Worm (Caenorhabditis elegans) whole organism, young adult: ENCODE measurements around the gene R01H2.1.
A peak's percentile ranks its signal among the peaks of the same experiment; 100 is the strongest.

ENCODE experiments used
- F57C9.4 ChIP-seq: sonication (generic microtip); optimal IDR thresholded peaks from 2 replicates; lab custom pipeline; 2017; ENCODE audit warnings: mild to moderate bottlenecking, missing genetic modification characterization, missing compliant biosample characterization
- T26A5.8 ChIP-seq: sonication (generic microtip); optimal IDR thresholded peaks from 2 replicates; lab custom pipeline; 2016; ENCODE audit warnings: missing genetic modification characterization, missing compliant biosample characterization
- Y56A3A.18 ChIP-seq: fragments of 200-800 bp; sonication (Bioruptor generic); IDR thresholded peaks from 2 replicates; pipeline ENCODE4 v1.3.6; 2022; ENCODE audit warnings: missing genetic modification reagents, missing genetic modification characterization, missing compliant biosample characterization
- cebp-1 ChIP-seq, 2 experiments: fragments of 200-800 bp in 1 of 2; sonication (Bioruptor generic) in 1 of 2; sonication (generic microtip) in 1 of 2; IDR thresholded peaks in 1 of 2; optimal IDR thresholded peaks in 1 of 2; 2 replicates each; pipeline versions ENCODE4 v1.3.6 to Lab custom; 2017 to 2022; ENCODE audit warnings: missing compliant biosample characterization in 2 of 2, missing genetic modification characterization in 2 of 2, mild to moderate bottlenecking in 1 of 2, missing genetic modification reagents in 1 of 2, moderate library complexity in 1 of 2
- dpff-1 ChIP-seq: sonication (generic microtip); optimal IDR thresholded peaks from 2 replicates; lab custom pipeline; 2017; ENCODE audit warnings: mild to moderate bottlenecking, missing genetic modification characterization, missing compliant biosample characterization
- egrh-3 ChIP-seq: fragments of 200-800 bp; sonication (Bioruptor generic); IDR thresholded peaks from 2 replicates; pipeline ENCODE4 v1.3.6; 2022; ENCODE audit warnings: missing genetic modification reagents, missing genetic modification characterization, missing compliant biosample characterization
- gei-17 ChIP-seq: fragments of 200-800 bp; sonication (Bioruptor generic); optimal IDR thresholded peaks from 2 replicates; lab custom pipeline; 2018; ENCODE audit warnings: mild to moderate bottlenecking, missing genetic modification characterization, missing compliant biosample characterization
- hlh-26 ChIP-seq: fragments of 200-800 bp; sonication (Bioruptor generic); conservative IDR thresholded peaks from 2 replicates; pipeline ENCODE4 v1.3.6; 2022; ENCODE audit warnings: missing genetic modification reagents, missing genetic modification characterization, missing compliant biosample characterization
- lin-26 ChIP-seq: fragments of 200-800 bp; sonication (Bioruptor generic); IDR thresholded peaks from 2 replicates; pipeline ENCODE4 v1.3.6; 2022; ENCODE audit warnings: missing genetic modification reagents, missing genetic modification characterization, missing compliant biosample characterization
- nhr-80 ChIP-seq: sonication (generic microtip); optimal IDR thresholded peaks from 2 replicates; lab custom pipeline; 2016; ENCODE audit warnings: missing genetic modification characterization, missing compliant biosample characterization
- rpc-1 ChIP-seq, 2 experiments: fragments of 150-350 bp in 1 of 2; sonication (generic microtip) in 1 of 2; optimal IDR thresholded peaks; 2 replicates each; lab custom pipeline; 2014 to 2018; ENCODE audit warnings: missing biosample characterization in 1 of 2, missing genetic modification characterization in 1 of 2, missing genetic modification reagents in 1 of 2, missing genotype in 1 of 2

R01H2.1 gene

DNA sequence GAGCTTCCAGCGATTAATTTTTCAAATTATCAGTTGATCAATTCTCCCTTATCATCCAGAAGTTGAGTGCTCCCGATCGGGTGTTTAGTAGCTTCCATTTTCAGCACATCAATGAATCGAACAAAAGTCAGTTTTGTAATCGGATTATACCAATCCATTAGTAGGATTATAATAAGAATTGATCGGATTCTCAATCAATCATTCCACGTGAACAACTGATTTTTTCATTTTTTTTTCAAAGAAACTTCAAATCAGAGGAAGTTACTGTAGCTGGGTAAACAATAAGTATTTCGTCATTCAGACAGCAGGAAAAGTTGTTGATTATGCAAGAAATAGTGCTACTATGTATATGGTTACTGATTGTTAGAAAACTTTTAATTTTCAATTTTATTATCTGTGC, 44.2 kb downstream of the R01H2.1 start:
- TF ChIP-seq cebp-1 (GFP tag; IDR thresholded peaks at IDR 0.05; lab: Robert Waterston, UW) (no peak), cebp-1 (tag; optimal IDR thresholded peaks at IDR 0.05; lab: Kevin White, UChicago) (peak; percentile 52), nhr-80 (tag; lab: Kevin White, UChicago) (peak; percentile 67), T26A5.8 (tag; lab: Kevin White, UChicago) (no peak)

DNA sequence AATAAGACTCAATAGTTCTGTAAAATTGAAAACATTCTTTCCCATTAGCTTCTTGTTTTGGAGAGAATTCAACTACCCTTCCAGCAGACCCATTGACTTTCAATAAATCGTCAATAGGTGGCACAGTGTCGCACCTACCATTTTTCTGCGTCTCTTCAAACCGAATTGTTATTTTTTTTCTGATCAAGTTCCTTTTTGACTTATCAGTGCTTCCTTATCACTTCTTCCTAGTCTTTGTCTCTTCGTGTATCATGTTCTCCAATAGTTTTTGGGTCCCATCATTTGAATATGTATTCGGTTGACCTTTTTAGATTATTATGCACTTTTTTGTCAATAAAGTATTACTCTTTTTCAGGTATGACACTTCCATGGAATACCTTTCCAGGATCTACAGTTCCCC, 45.3 kb downstream of the R01H2.1 start, which contains the start of gene odd-1:
odd-1 (plus strand) TSS at position 349 of the 400 bp plus-strand sequence.
- TF ChIP-seq gei-17 (GFP tag; lab: Kevin White, UChicago) (no peak), hlh-26 (no peak), nhr-80 (tag; lab: Kevin White, UChicago) (peak; percentile 39)

DNA sequence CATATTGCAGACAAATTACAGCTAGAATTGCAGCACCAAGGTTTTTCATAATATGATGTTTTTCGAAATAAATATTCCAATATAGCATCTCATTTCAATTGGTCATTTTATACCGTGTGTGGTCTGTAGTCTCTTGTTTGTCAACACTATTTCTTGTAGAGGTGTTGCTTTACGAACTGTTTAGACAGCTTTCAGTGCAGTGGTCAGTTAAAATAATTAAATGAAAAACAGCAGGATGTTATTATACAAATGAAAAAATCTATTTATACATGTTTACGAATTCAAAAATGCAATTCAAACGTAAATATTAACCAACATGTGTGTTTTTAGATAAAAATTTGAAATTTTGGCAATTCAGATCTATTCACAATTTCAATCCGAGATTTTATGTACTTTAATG, 49.1 kb downstream of the R01H2.1 start, which contains the start of gene B0280.7:
B0280.7 (minus strand) TSS at position 101 of the 400 bp plus-strand sequence.
- TF ChIP-seq lin-26 (GFP tag; lab: Robert Waterston, UW), result 0 out of 2 replicates have a peak, but pooled peaks have one; percentile 18
- TF ChIP-seq egrh-3 (GFP tag; lab: Robert Waterston, UW), result no peak

DNA sequence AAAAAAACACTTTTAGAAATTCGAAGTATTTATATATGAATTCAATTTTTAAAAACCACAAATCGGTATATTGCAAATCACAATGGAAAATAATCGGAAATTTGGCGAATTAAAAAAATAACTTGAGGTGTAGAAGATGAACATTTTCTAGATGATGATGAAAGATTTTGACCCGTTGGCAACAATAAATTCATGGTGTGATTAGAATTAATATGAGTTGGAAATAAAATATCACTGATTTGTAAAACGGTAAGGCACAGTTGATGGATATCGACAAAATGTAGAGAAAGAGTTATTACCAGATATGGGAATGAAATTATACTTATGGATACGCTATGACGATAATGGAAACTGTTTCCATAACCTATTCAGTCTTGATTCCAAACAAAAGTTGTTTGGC, 49.6 kb downstream of the R01H2.1 start:
- TF ChIP-seq nhr-80 (tag; lab: Kevin White, UChicago), result no peak
- no peak for TF ChIP-seq Y56A3A.18 (GFP tag; lab: Robert Waterston, UW)
- no peak for TF ChIP-seq F57C9.4 (tag; lab: Kevin White, UChicago)
- TF ChIP-seq dpff-1 (tag; lab: Kevin White, UChicago), result no peak
- no peak for TF ChIP-seq rpc-1 (optimal IDR thresholded peaks at IDR 0.05; lab: Kevin White, UChicago)
- TF ChIP-seq rpc-1 (tag; optimal IDR thresholded peaks at IDR 0.05; lab: Kevin White, UChicago), result no peak
